Worm (Caenorhabditis elegans): ENCODE measurements around the gene sre-5.

DNA sequence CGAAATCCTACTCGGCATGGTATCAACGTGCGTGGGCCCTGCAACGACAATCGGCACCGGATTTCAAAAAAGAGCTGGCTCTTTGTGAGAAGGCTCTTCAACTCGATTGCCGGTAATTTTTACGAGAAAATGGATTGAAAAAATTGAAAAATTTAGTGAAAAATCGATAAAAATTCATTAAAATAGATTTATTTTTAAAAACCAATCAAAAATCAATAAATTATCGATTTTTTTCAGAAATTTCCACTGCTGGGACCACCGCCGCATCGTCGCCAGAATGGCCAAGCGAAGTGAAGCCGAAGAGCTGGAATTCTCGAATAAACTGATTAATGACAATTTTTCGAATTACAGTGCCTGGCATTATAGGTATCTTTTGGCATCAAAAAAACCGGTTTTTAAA is 37.1 kb upstream of the sre-5 start:
- TF ChIP-seq nhr-28 (tag; optimal IDR thresholded peaks at IDR 0.05) (no peak), hlh-1 (tag; optimal IDR thresholded peaks at IDR 0.05) (no peak), unc-62 (GFP tag; optimal IDR thresholded peaks at IDR 0.05) (no peak)

All from whole organism, mixed stage, embryonic.